Fruit fly (Drosophila melanogaster): Measurements from ENCODE around the gene CG32536.
A peak's percentile ranks its signal among the peaks of the same experiment; 100 is the strongest.

Gene CG32536

dm6 chrX:19289318-19289970 lies 12.7 kb upstream of the CG32536 start (continued):
- no peak for TF ChIP-seq Neu2 (GFP tag; optimal IDR thresholded peaks at IDR 0.05; ENCODE audit: borderline replicate concordance)
- no peak for TF ChIP-seq CG14860 (GFP tag; IDR thresholded peaks at IDR 0.05; ENCODE audit: partially characterized antibody)
- peak; percentile 94 for TF ChIP-seq CG14441 (GFP tag; IDR thresholded peaks at IDR 0.05)
- peak; percentile 88 for TF ChIP-seq CG4820 (GFP tag; optimal IDR thresholded peaks at IDR 0.05)
- no peak for TF ChIP-seq Opbp (GFP tag; IDR thresholded peaks at IDR 0.05; ENCODE audit: partially characterized antibody)
- no peak for TF ChIP-seq ato (GFP tag; IDR thresholded peaks at IDR 0.05; ENCODE audit: partially characterized antibody)
- TF ChIP-seq dpn (GFP tag; optimal IDR thresholded peaks at IDR 0.05) = peak; percentile 85 to 89
- peak; percentile 94 for TF ChIP-seq nom (GFP tag; optimal IDR thresholded peaks at IDR 0.05)
- TF ChIP-seq CG18764 (GFP tag; optimal IDR thresholded peaks at IDR 0.05) = peak; percentile 71
- peak; percentile 81 for TF ChIP-seq Side (GFP tag; optimal IDR thresholded peaks at IDR 0.05)
- TF ChIP-seq tio (GFP tag; optimal IDR thresholded peaks at IDR 0.05) = peak; percentile 63
- peak; percentile 79 for TF ChIP-seq CG18476 (GFP tag; optimal IDR thresholded peaks at IDR 0.05)
- TF ChIP-seq dysf (GFP tag; IDR thresholded peaks at IDR 0.05) = peak; percentile 92
- TF ChIP-seq CG4730 (GFP tag; IDR thresholded peaks at IDR 0.05) = peak; percentile 85
- TF ChIP-seq onecut (GFP tag; IDR thresholded peaks at IDR 0.05) = peak; percentile 90
- TF ChIP-seq en (GFP tag; optimal IDR thresholded peaks at IDR 0.05) = peak; percentile 75
- peak; percentile 91 for TF ChIP-seq CG14014 (GFP tag; IDR thresholded peaks at IDR 0.05)
- peak; percentile 79 for TF ChIP-seq Dip3 (GFP tag; optimal IDR thresholded peaks at IDR 0.05)
- no peak for TF ChIP-seq pros (GFP tag; optimal IDR thresholded peaks at IDR 0.05)
- peak; percentile 61 for TF ChIP-seq zfh2 (GFP tag; optimal IDR thresholded peaks at IDR 0.05)
- TF ChIP-seq scrt (GFP tag; optimal IDR thresholded peaks at IDR 0.05) = peak; percentile 71
- TF ChIP-seq CG17328 (GFP tag; IDR thresholded peaks at IDR 0.05) = peak; percentile 95
- no peak for TF ChIP-seq CG7745 (tag; optimal IDR thresholded peaks at IDR 0.05)
- TF ChIP-seq CG3847 (GFP tag; IDR thresholded peaks at IDR 0.05) = peak; percentile 80
- TF ChIP-seq lab (GFP tag; optimal IDR thresholded peaks at IDR 0.05) = peak; percentile 90
- peak; percentile 52 for TF ChIP-seq schlank (tag; optimal IDR thresholded peaks at IDR 0.05)
- peak; percentile 84 for TF ChIP-seq CG10979 (tag; optimal IDR thresholded peaks at IDR 0.05)
- TF ChIP-seq pb (GFP tag; optimal IDR thresholded peaks at IDR 0.05) = peak; percentile 83
- peak; percentile 82 for TF ChIP-seq Six4 (GFP tag; optimal IDR thresholded peaks at IDR 0.05)
- peak; percentile 98 for TF ChIP-seq ci (GFP tag; IDR thresholded peaks at IDR 0.05)
- peak; percentile 82 for TF ChIP-seq CG6813 (GFP tag; optimal IDR thresholded peaks at IDR 0.05)
- TF ChIP-seq CG3407 (GFP tag; optimal IDR thresholded peaks at IDR 0.05) = peak; percentile 83
- peak; percentile 74 for TF ChIP-seq CG8281 (tag; optimal IDR thresholded peaks at IDR 0.05)
- TF ChIP-seq CG2889 (GFP tag; IDR thresholded peaks at IDR 0.05) = peak; percentile 81; the same call in 2 of the 3 replicates
- peak; percentile 89 for TF ChIP-seq gem (tag; optimal IDR thresholded peaks at IDR 0.05)
- TF ChIP-seq hbn (GFP tag; IDR thresholded peaks at IDR 0.05; ENCODE audit: partially characterized antibody) = no peak
- peak; percentile 77 for TF ChIP-seq CG32767 (GFP tag; IDR thresholded peaks at IDR 0.05)
- peak; percentile 94 for TF ChIP-seq otp (GFP tag; IDR thresholded peaks at IDR 0.05)
- TF ChIP-seq Ptx1 (GFP tag; IDR thresholded peaks at IDR 0.05) = peak; percentile 94
- TF ChIP-seq CG10543 (GFP tag; optimal IDR thresholded peaks at IDR 0.05) = peak; percentile 59
- TF ChIP-seq Sin3A (optimal IDR thresholded peaks at IDR 0.05) = no peak
- TF ChIP-seq salm (tag; optimal IDR thresholded peaks at IDR 0.05) = peak; percentile 88
- TF ChIP-seq Scr (GFP tag; IDR thresholded peaks at IDR 0.05; ENCODE audit: partially characterized antibody) = no peak
- peak; percentile 61 for TF ChIP-seq CG9437 (GFP tag; optimal IDR thresholded peaks at IDR 0.05)
- TF ChIP-seq twi (tag; optimal IDR thresholded peaks at IDR 0.05) = peak; percentile 67
- peak; percentile 75 for TF ChIP-seq gt (GFP tag; IDR thresholded peaks at IDR 0.05)
- peak; percentile 71 for TF ChIP-seq Vsx1 (GFP tag; optimal IDR thresholded peaks at IDR 0.05)
- 0 out of 2 replicates have a peak, but pooled peaks have one; percentile 22 for TF ChIP-seq Taf1 (GFP tag; IDR thresholded peaks at IDR 0.05)
- peak; percentile 72 for TF ChIP-seq p53 (GFP tag; optimal IDR thresholded peaks at IDR 0.05)

Measured in whole organism, embryonic.